Worm (Caenorhabditis elegans) whole organism, L3 larva: ENCODE data around the gene lin-29.

ENCODE experiments used
- R02D3.7 ChIP-seq: fragments of 150-350 bp; optimal IDR thresholded peaks from 2 replicates; lab custom pipeline; 2014; ENCODE audit warnings: missing biosample characterization, missing genetic modification characterization
- ZK546.5 ChIP-seq: sonication (generic microtip); optimal IDR thresholded peaks from 2 replicates; lab custom pipeline; 2017; ENCODE audit warnings: missing biosample characterization, missing genetic modification characterization
- aly-2 ChIP-seq: fragments of 150-350 bp; optimal IDR thresholded peaks from 2 replicates; lab custom pipeline; 2014; ENCODE audit warnings: missing biosample characterization, missing genetic modification characterization
- ama-1 ChIP-seq: fragments of 150-350 bp; optimal IDR thresholded peaks from 2 replicates; lab custom pipeline; 2018
- ceh-16 ChIP-seq: sonication (generic microtip); optimal IDR thresholded peaks from 2 replicates; lab custom pipeline; 2017; ENCODE audit warnings: missing biosample characterization, missing genetic modification characterization
- ceh-28 ChIP-seq: fragments of 150-350 bp; optimal IDR thresholded peaks from 2 replicates; lab custom pipeline; 2014; ENCODE audit warnings: missing biosample characterization, missing genetic modification reagents, missing genetic modification characterization
- ceh-82 ChIP-seq: fragments of 150-350 bp; optimal IDR thresholded peaks from 2 replicates; lab custom pipeline; 2014; ENCODE audit warnings: missing biosample characterization, missing genetic modification characterization
- ceh-9 ChIP-seq: sonication (generic microtip); optimal IDR thresholded peaks from 2 replicates; lab custom pipeline; 2018; ENCODE audit warnings: missing biosample characterization, missing genetic modification characterization
- daf-12 ChIP-seq: fragments of 150-350 bp; optimal IDR thresholded peaks from 2 replicates; lab custom pipeline; 2014; ENCODE audit warnings: missing biosample characterization, missing genetic modification reagents, missing genetic modification characterization
- egl-27 ChIP-seq: sonication (generic microtip); optimal IDR thresholded peaks from 4 replicates; lab custom pipeline; 2017; ENCODE audit warnings: missing biosample characterization, missing genetic modification reagents, missing genetic modification characterization
- egl-5 ChIP-seq: fragments of 150-350 bp; optimal IDR thresholded peaks from 2 replicates; lab custom pipeline; 2017; ENCODE audit warnings: missing biosample characterization, missing genetic modification reagents, missing genetic modification characterization, inconsistent platforms
- elt-1 ChIP-seq: fragments of 150-350 bp; optimal IDR thresholded peaks from 2 replicates; lab custom pipeline; 2014; ENCODE audit warnings: missing biosample characterization, missing genetic modification characterization
- elt-2 ChIP-seq: sonication (generic microtip); optimal IDR thresholded peaks from 2 replicates; lab custom pipeline; 2016; ENCODE audit warnings: missing genetic modification reagents, mild to moderate bottlenecking, missing genetic modification characterization, missing compliant biosample characterization
- elt-3 ChIP-seq, 3 experiments: fragments of 150-350 bp in 1 of 3; sonication (generic microtip) in 2 of 3; optimal IDR thresholded peaks; 2 replicates in 2 of 3; 4 replicates in 1 of 3; lab custom pipeline; 2014 to 2017; ENCODE audit warnings: missing biosample characterization in 3 of 3, missing genetic modification characterization in 3 of 3
- eor-1 ChIP-seq, 2 experiments: fragments of 150-350 bp; optimal IDR thresholded peaks; 2 replicates each; lab custom pipeline; 2014 to 2018; ENCODE audit warnings: missing biosample characterization in 2 of 2, missing genetic modification characterization in 2 of 2
- fkh-10 ChIP-seq: sonication (generic microtip); optimal IDR thresholded peaks from 2 replicates; lab custom pipeline; 2017; ENCODE audit warnings: missing biosample characterization, missing genetic modification reagents, missing genetic modification characterization
- fkh-2 ChIP-seq: fragments of 150-350 bp; optimal IDR thresholded peaks from 2 replicates; lab custom pipeline; 2014; ENCODE audit warnings: missing biosample characterization, missing genetic modification reagents, missing genetic modification characterization
- fos-1 ChIP-seq: fragments of 150-350 bp; optimal IDR thresholded peaks from 2 replicates; lab custom pipeline; 2014; ENCODE audit warnings: missing biosample characterization, missing genetic modification characterization
- hmg-11 ChIP-seq: sonication (generic microtip); optimal IDR thresholded peaks from 2 replicates; lab custom pipeline; 2016; ENCODE audit warnings: missing genetic modification characterization, missing compliant biosample characterization
- jun-1 ChIP-seq: fragments of 150-350 bp; optimal IDR thresholded peaks from 2 replicates; lab custom pipeline; 2014; ENCODE audit warnings: missing biosample characterization, missing genetic modification reagents, missing genetic modification characterization
- lin-15B ChIP-seq: fragments of 150-350 bp; optimal IDR thresholded peaks from 2 replicates; lab custom pipeline; 2014; ENCODE audit warnings: missing biosample characterization, missing genetic modification characterization
- lin-39 ChIP-seq: fragments of 150-350 bp; optimal IDR thresholded peaks from 2 replicates; lab custom pipeline; 2018; ENCODE audit warnings: missing biosample characterization, missing genetic modification reagents, missing genetic modification characterization
- lsy-12 ChIP-seq: sonication (generic microtip); optimal IDR thresholded peaks from 2 replicates; lab custom pipeline; 2016; ENCODE audit warnings: mild to moderate bottlenecking, missing genetic modification characterization, missing compliant biosample characterization
- mdl-1 ChIP-seq: fragments of 150-350 bp; optimal IDR thresholded peaks from 2 replicates; lab custom pipeline; 2014; ENCODE audit warnings: missing biosample characterization, missing genetic modification characterization
- mml-1 ChIP-seq: fragments of 150-350 bp; sonication (generic microtip); optimal IDR thresholded peaks from 3 replicates; lab custom pipeline; 2014; ENCODE audit warnings: missing biosample characterization, missing genetic modification characterization
- nfya-1 ChIP-seq: sonication (generic microtip); optimal IDR thresholded peaks from 2 replicates; lab custom pipeline; 2017; ENCODE audit warnings: missing genetic modification characterization, mild to moderate bottlenecking, missing compliant biosample characterization, antibody characterized with exemption, moderate library complexity; ENCODE audit not compliant: insufficient read depth
- nhr-11 ChIP-seq: fragments of 150-350 bp; optimal IDR thresholded peaks from 2 replicates; lab custom pipeline; 2014; ENCODE audit warnings: missing biosample characterization, missing genetic modification characterization
- nhr-12 ChIP-seq: fragments of 150-350 bp; optimal IDR thresholded peaks from 2 replicates; lab custom pipeline; 2014; ENCODE audit warnings: missing biosample characterization, missing genetic modification characterization
- nhr-23 ChIP-seq: fragments of 150-350 bp; optimal IDR thresholded peaks from 2 replicates; lab custom pipeline; 2014; ENCODE audit warnings: missing biosample characterization, missing genetic modification reagents, missing genetic modification characterization
- nhr-237 ChIP-seq: fragments of 150-350 bp; optimal IDR thresholded peaks from 2 replicates; lab custom pipeline; 2014; ENCODE audit warnings: missing biosample characterization, missing genetic modification characterization
- nhr-25 ChIP-seq: sonication (generic microtip); optimal IDR thresholded peaks from 2 replicates; lab custom pipeline; 2017; ENCODE audit warnings: missing biosample characterization, missing genetic modification characterization
- nhr-28 ChIP-seq: fragments of 150-350 bp; optimal IDR thresholded peaks from 2 replicates; lab custom pipeline; 2014; ENCODE audit warnings: missing biosample characterization, missing genetic modification characterization
- nhr-43 ChIP-seq: sonication (generic microtip); optimal IDR thresholded peaks from 2 replicates; lab custom pipeline; 2016; ENCODE audit warnings: mild to moderate bottlenecking, missing genetic modification characterization, missing compliant biosample characterization; ENCODE audit not compliant: poor library complexity, severe bottlenecking
- nhr-67 ChIP-seq: fragments of 150-350 bp; optimal IDR thresholded peaks from 2 replicates; lab custom pipeline; 2014; ENCODE audit warnings: missing biosample characterization, missing genetic modification characterization
- nhr-76 ChIP-seq: fragments of 150-350 bp; sonication (generic microtip); optimal IDR thresholded peaks from 5 replicates; lab custom pipeline; 2014; ENCODE audit warnings: missing biosample characterization, missing genetic modification characterization
- nhr-77 ChIP-seq: fragments of 150-350 bp; optimal IDR thresholded peaks from 2 replicates; lab custom pipeline; 2014; ENCODE audit warnings: missing biosample characterization, missing genetic modification characterization
- pha-4 ChIP-seq: fragments of 150-350 bp; optimal IDR thresholded peaks from 2 replicates; lab custom pipeline; 2014; ENCODE audit warnings: missing biosample characterization, missing genetic modification reagents, missing genetic modification characterization
- pqm-1 ChIP-seq: fragments of 150-350 bp; optimal IDR thresholded peaks from 2 replicates; lab custom pipeline; 2017; ENCODE audit warnings: missing biosample characterization, missing genetic modification characterization, inconsistent platforms
- sea-2 ChIP-seq: fragments of 150-350 bp; sonication (generic microtip); optimal IDR thresholded peaks from 4 replicates; lab custom pipeline; 2014; ENCODE audit warnings: missing biosample characterization, missing genetic modification reagents, missing genetic modification characterization
- skn-1 ChIP-seq: fragments of 150-350 bp; optimal IDR thresholded peaks from 2 replicates; lab custom pipeline; 2014; ENCODE audit warnings: missing biosample characterization, missing genetic modification characterization
- snpc-4 ChIP-seq: fragments of 150-350 bp; optimal IDR thresholded peaks from 2 replicates; lab custom pipeline; 2014; ENCODE audit warnings: missing biosample characterization, missing genetic modification characterization
- tbx-2 ChIP-seq: sonication (generic microtip); optimal IDR thresholded peaks from 2 replicates; lab custom pipeline; 2016; ENCODE audit warnings: mild to moderate bottlenecking, missing genetic modification characterization, missing compliant biosample characterization
- unc-39 ChIP-seq: sonication (generic microtip); optimal IDR thresholded peaks from 4 replicates; lab custom pipeline; 2017; ENCODE audit warnings: missing biosample characterization, missing genetic modification characterization
- unc-62 ChIP-seq: fragments of 150-350 bp; sonication (generic microtip); optimal IDR thresholded peaks from 4 replicates; lab custom pipeline; 2014; ENCODE audit warnings: missing biosample characterization, missing genetic modification reagents, missing genetic modification characterization
- zag-1 ChIP-seq: fragments of 150-350 bp; optimal IDR thresholded peaks from 2 replicates; lab custom pipeline; 2014; ENCODE audit warnings: missing biosample characterization, missing genetic modification characterization
- ztf-11 ChIP-seq: fragments of 150-350 bp; optimal IDR thresholded peaks from 2 replicates; lab custom pipeline; 2014; ENCODE audit warnings: missing biosample characterization, missing genetic modification characterization
- ztf-4 ChIP-seq: fragments of 150-350 bp; optimal IDR thresholded peaks from 2 replicates; lab custom pipeline; 2014; ENCODE audit warnings: missing biosample characterization, missing genetic modification characterization

lin-29 gene

ce11 chrII:11935266-11935665, at the start of gene lin-29:
TSS of gene lin-29 (minus strand) at chrII:11935343.
- TF ChIP-seq nfya-1 (tag; lab: Kevin White, UChicago): no peak
- TF ChIP-seq, all 47 proteins: peak for 0

- TF ChIP-seq ama-1 (lab: Kevin White, UChicago) (peak; percentile 60), R02D3.7 (tag; lab: Kevin White, UChicago) (peak; percentile 85), nhr-237 (tag; lab: Kevin White, UChicago) (no peak), daf-12 (tag; lab: Kevin White, UChicago) (no peak), pha-4 (tag; lab: Kevin White, UChicago) (peak; percentile 93), mml-1 (tag; lab: Kevin White, UChicago) (no peak), skn-1 (tag; lab: Kevin White, UChicago) (peak; percentile 39), nhr-28 (tag; lab: Kevin White, UChicago) (no peak), ceh-16 (tag; lab: Kevin White, UChicago) (no peak), elt-3 (tag; optimal IDR thresholded peaks at IDR 0.05; lab: Kevin White, UChicago) (no peak), ztf-4 (tag; lab: Kevin White, UChicago) (peak; percentile 79), unc-62 (GFP tag; lab: Kevin White, UChicago) (no peak), nhr-43 (tag; lab: Kevin White, UChicago) (peak; percentile 90), nhr-76 (tag; lab: Kevin White, UChicago) (no peak), fkh-10 (peak; percentile 86), tbx-2 (tag; lab: Kevin White, UChicago) (peak; percentile 71), unc-39 (tag; lab: Kevin White, UChicago) (no peak), fkh-2 (tag; lab: Kevin White, UChicago) (no peak), nfya-1 (tag; lab: Kevin White, UChicago) (peak; percentile 83), zag-1 (no peak), ceh-9 (no peak), nhr-67 (tag; lab: Kevin White, UChicago) (no peak), lsy-12 (tag; lab: Kevin White, UChicago) (no peak), mdl-1 (tag; lab: Kevin White, UChicago) (peak; percentile 43), snpc-4 (tag; lab: Kevin White, UChicago) (peak; percentile 57), nhr-23 (peak; percentile 98), nhr-12 (no peak), eor-1 (tag; optimal IDR thresholded peaks at IDR 0.05; lab: Kevin White, UChicago) (no peak), lin-39 (peak; percentile 44), egl-27 (tag; lab: Kevin White, UChicago) (peak; percentile 30), pqm-1 (peak; percentile 76), sea-2 (GFP tag; lab: Kevin White, UChicago) (no peak), nhr-77 (peak; percentile 67), nhr-11 (tag; lab: Kevin White, UChicago) (peak; percentile 77), ZK546.5 (tag; lab: Kevin White, UChicago) (peak; percentile 95), nhr-25 (tag; lab: Kevin White, UChicago) (peak; percentile 69), ceh-82 (tag; lab: Kevin White, UChicago) (peak; percentile 69), egl-5 (tag; lab: Kevin White, UChicago) (peak; percentile 61), elt-1 (tag; lab: Kevin White, UChicago) (no peak), elt-2 (peak; percentile 73), lin-15B (tag; lab: Kevin White, UChicago) (peak; percentile 95), ztf-11 (no peak), aly-2 (tag; lab: Kevin White, UChicago) (no peak), fos-1 (tag; lab: Kevin White, UChicago) (peak; percentile 69), ceh-28 (tag; lab: Kevin White, UChicago) (peak; percentile 86), jun-1 (tag; lab: Kevin White, UChicago) (peak; percentile 74), hmg-11 (tag; lab: Kevin White, UChicago) (no peak)
These were observed 45.0 kb upstream of the lin-29 start for ce11 chrII:11980110-11980509.
